Fruit fly (Drosophila melanogaster) whole organism, embryonic: ENCODE results near the gene CG9132.
A peak's percentile ranks its signal among the peaks of the same experiment; 100 is the strongest.

Experiments used
- B-H1 ChIP-seq: fragments of 200-800 bp; sonication (Bioruptor generic); IDR thresholded peaks from 3 replicates; pipeline ENCODE4 v1.3.6; 2022; ENCODE audit warnings: missing biosample characterization, missing genetic modification characterization
- Bdp1 ChIP-seq: fragments of 200-800 bp; sonication (Bioruptor generic); optimal IDR thresholded peaks from 3 replicates; lab custom pipeline; 2016; ENCODE audit warnings: missing biosample characterization, missing genetic modification characterization
- CG10565 ChIP-seq: fragments of 200-800 bp; sonication (Bioruptor generic); optimal IDR thresholded peaks from 3 replicates; lab custom pipeline; 2016; ENCODE audit warnings: missing biosample characterization, mild to moderate bottlenecking, missing genetic modification characterization
- CG10959 ChIP-seq: fragments of 200-800 bp; sonication (Bioruptor generic); IDR thresholded peaks from 2 replicates; pipeline ENCODE4 v1.3.6; 2022; ENCODE audit warnings: missing biosample characterization, missing genetic modification characterization
- CG12104 ChIP-seq: fragments of 200-800 bp; sonication (Bioruptor generic); optimal IDR thresholded peaks from 3 replicates; lab custom pipeline; 2016; ENCODE audit warnings: missing biosample characterization, missing genetic modification characterization
- CG13287 ChIP-seq: fragments of 200-800 bp; sonication (Bioruptor generic); IDR thresholded peaks from 2 replicates; pipeline ENCODE4 v1.3.6; 2022; ENCODE audit warnings: missing biosample characterization, missing genetic modification characterization; ENCODE audit not compliant: partially characterized antibody
- CG13296 ChIP-seq: fragments of 200-800 bp; sonication (Bioruptor generic); optimal IDR thresholded peaks from 3 replicates; lab custom pipeline; 2018; ENCODE audit warnings: missing biosample characterization, mild to moderate bottlenecking, missing genetic modification characterization
- CG14860 ChIP-seq: fragments of 200-800 bp; sonication (Bioruptor generic); IDR thresholded peaks from 3 replicates; pipeline ENCODE4 v1.3.6; 2022; ENCODE audit warnings: missing biosample characterization, missing genetic modification characterization; ENCODE audit not compliant: partially characterized antibody
- CG15269 ChIP-seq: fragments of 200-800 bp; sonication (Bioruptor generic); optimal IDR thresholded peaks from 2 replicates; lab custom pipeline; 2018; ENCODE audit warnings: missing biosample characterization, mild to moderate bottlenecking, missing genetic modification characterization, moderate library complexity
- CG17359 ChIP-seq: fragments of 200-800 bp; sonication (Bioruptor generic); optimal IDR thresholded peaks from 3 replicates; lab custom pipeline; 2018; ENCODE audit warnings: missing biosample characterization, mild to moderate bottlenecking, missing genetic modification characterization, moderate library complexity
- CG17568 ChIP-seq: fragments of 200-800 bp; sonication (Bioruptor generic); optimal IDR thresholded peaks from 2 replicates; lab custom pipeline; 2018; ENCODE audit warnings: missing biosample characterization, mild to moderate bottlenecking, missing genetic modification characterization, moderate library complexity
- CG17829 ChIP-seq: fragments of 200-800 bp; optimal IDR thresholded peaks from 2 replicates; lab custom pipeline; 2019; ENCODE audit warnings: missing biosample characterization, mild to moderate bottlenecking, missing genetic modification characterization, moderate library complexity
- CG2120 ChIP-seq: fragments of 200-800 bp; sonication (Bioruptor generic); optimal IDR thresholded peaks from 3 replicates; lab custom pipeline; 2016; ENCODE audit warnings: missing biosample characterization, missing genetic modification characterization
- CG42726 ChIP-seq: fragments of 200-800 bp; sonication (Bioruptor generic); IDR thresholded peaks from 2 replicates; pipeline ENCODE4 v1.3.6; 2022; ENCODE audit warnings: missing biosample characterization, missing genetic modification characterization; ENCODE audit not compliant: partially characterized antibody
- CG4617 ChIP-seq: fragments of 200-800 bp; sonication (Bioruptor generic); optimal IDR thresholded peaks from 3 replicates; lab custom pipeline; 2016; ENCODE audit warnings: missing biosample characterization, missing genetic modification characterization, borderline replicate concordance
- CG4854 ChIP-seq: fragments of 200-800 bp; sonication (Bioruptor generic); optimal IDR thresholded peaks from 2 replicates; lab custom pipeline; 2016; ENCODE audit warnings: missing biosample characterization, missing genetic modification characterization, inconsistent platforms
- CG6654 ChIP-seq: fragments of 200-800 bp; sonication (Bioruptor generic); optimal IDR thresholded peaks from 2 replicates; lab custom pipeline; 2017; ENCODE audit warnings: missing biosample characterization, mild to moderate bottlenecking, missing genetic modification characterization
- CG6854 ChIP-seq: fragments of 200-800 bp; sonication (Bioruptor generic); optimal IDR thresholded peaks from 3 replicates; lab custom pipeline; 2017; ENCODE audit warnings: missing biosample characterization, mild to moderate bottlenecking, missing genetic modification characterization
- CG8290 ChIP-seq, 3 experiments: fragments of 200-800 bp; sonication (Bioruptor generic); optimal IDR thresholded peaks; 2 replicates each; lab custom pipeline; 2016 to 2019; ENCODE audit warnings: missing biosample characterization in 3 of 3, missing genetic modification characterization in 3 of 3, mild to moderate bottlenecking in 2 of 3, moderate library complexity in 1 of 3
- CG8478 ChIP-seq: fragments of >200 bp; optimal IDR thresholded peaks from 2 replicates; lab custom pipeline; 2018
- CG9727 ChIP-seq: fragments of 200-800 bp; sonication (Bioruptor generic); optimal IDR thresholded peaks from 3 replicates; lab custom pipeline; 2017; ENCODE audit warnings: missing biosample characterization, mild to moderate bottlenecking, missing genetic modification characterization
- CHES-1-like ChIP-seq: fragments of 200-800 bp; sonication (Bioruptor generic); optimal IDR thresholded peaks from 2 replicates; lab custom pipeline; 2016; ENCODE audit warnings: missing biosample characterization, missing genetic modification characterization
- CTCF ChIP-seq: fragments of 200-800 bp; sonication (Bioruptor generic); optimal IDR thresholded peaks from 2 replicates; lab custom pipeline; 2017; ENCODE audit warnings: missing biosample characterization, mild to moderate bottlenecking, missing genetic modification characterization, moderate library complexity
- CkIIα-i1 ChIP-seq: fragments of 200-800 bp; sonication (Bioruptor generic); IDR thresholded peaks from 2 replicates; pipeline ENCODE4 v1.3.6; 2022; ENCODE audit warnings: missing biosample characterization, missing genetic modification characterization
- D19B ChIP-seq: fragments of 200-800 bp; sonication (Bioruptor generic); optimal IDR thresholded peaks from 2 replicates; lab custom pipeline; 2017; ENCODE audit warnings: missing biosample characterization, mild to moderate bottlenecking, missing genetic modification characterization
- Dad ChIP-seq: fragments of 200-800 bp; sonication (Bioruptor generic); optimal IDR thresholded peaks from 3 replicates; lab custom pipeline; 2016; ENCODE audit warnings: missing biosample characterization, missing genetic modification characterization
- Deaf1 ChIP-seq: fragments of 200-800 bp; optimal IDR thresholded peaks from 3 replicates; lab custom pipeline; 2019; ENCODE audit warnings: missing biosample characterization, mild to moderate bottlenecking, missing genetic modification characterization, moderate library complexity
- Doc3 ChIP-seq: fragments of 200-800 bp; sonication (Bioruptor generic); IDR thresholded peaks from 3 replicates; pipeline ENCODE4 v1.3.6; 2022; ENCODE audit warnings: missing biosample characterization, missing genetic modification characterization; ENCODE audit not compliant: partially characterized antibody
- E2f2 ChIP-seq: fragments of 200-800 bp; sonication (Bioruptor generic); IDR thresholded peaks from 2 replicates; pipeline ENCODE4 v1.3.6; 2022; ENCODE audit warnings: missing biosample characterization, missing genetic modification characterization
- Hmr ChIP-seq: fragments of 200-800 bp; sonication (Bioruptor generic); optimal IDR thresholded peaks from 3 replicates; lab custom pipeline; 2017; ENCODE audit warnings: mild to moderate bottlenecking, missing biosample characterization, missing genetic modification reagents, missing genetic modification characterization
- Hsf ChIP-seq: fragments of 200-800 bp; sonication (Bioruptor generic); optimal IDR thresholded peaks from 3 replicates; lab custom pipeline; 2016; ENCODE audit warnings: missing biosample characterization, missing genetic modification characterization
- Jarid2 ChIP-seq: fragments of 200-800 bp; sonication (Bioruptor generic); optimal IDR thresholded peaks from 3 replicates; lab custom pipeline; 2017; ENCODE audit warnings: mild to moderate bottlenecking, missing biosample characterization, missing genetic modification reagents, missing genetic modification characterization
- MBD-R2 ChIP-seq: fragments of 200-800 bp; sonication (Bioruptor generic); IDR thresholded peaks from 2 replicates; pipeline ENCODE4 v1.3.6; 2022; ENCODE audit warnings: missing biosample characterization, missing genetic modification characterization
- Pdp1 ChIP-seq, 2 experiments: fragments of 200-800 bp; sonication (Bioruptor generic); optimal IDR thresholded peaks; 3 replicates each; lab custom pipeline; 2016; ENCODE audit warnings: missing biosample characterization in 2 of 2, missing genetic modification characterization in 2 of 2, mild to moderate bottlenecking in 1 of 2, moderate library complexity in 1 of 2
- Ravus ChIP-seq: fragments of 200-800 bp; sonication (Bioruptor generic); IDR thresholded peaks from 2 replicates; pipeline ENCODE4 v1.3.6; 2022; ENCODE audit warnings: missing biosample characterization, missing genetic modification characterization
- Trl ChIP-seq, 3 experiments: fragments of >200 bp in 2 of 3; fragments of 200-800 bp in 1 of 3; sonication (Bioruptor generic) in 1 of 3; optimal IDR thresholded peaks; 2 replicates in 1 of 3; 3 replicates in 2 of 3; lab custom pipeline; 2016 to 2017; ENCODE audit warnings: missing biosample characterization in 1 of 3, missing genetic modification characterization in 1 of 3
- al ChIP-seq: fragments of 200-800 bp; sonication (Bioruptor generic); IDR thresholded peaks from 2 replicates; pipeline ENCODE4 v1.3.6; 2022; ENCODE audit warnings: missing biosample characterization, missing genetic modification characterization
- bigmax ChIP-seq: fragments of 200-800 bp; sonication (Bioruptor generic); optimal IDR thresholded peaks from 2 replicates; lab custom pipeline; 2018; ENCODE audit warnings: missing biosample characterization, mild to moderate bottlenecking, missing genetic modification characterization
- eve ChIP-seq, 2 experiments: fragments of >200 bp; optimal IDR thresholded peaks; 2 replicates each; lab custom pipeline; 2017; ENCODE audit warnings: missing biosample characterization in 2 of 2, missing genetic modification characterization in 2 of 2
- fd102C ChIP-seq: fragments of 200-800 bp; sonication (Bioruptor generic); optimal IDR thresholded peaks from 2 replicates; lab custom pipeline; 2018; ENCODE audit warnings: missing biosample characterization, mild to moderate bottlenecking, missing genetic modification characterization, moderate library complexity
- ftz-f1 ChIP-seq: fragments of 200-800 bp; sonication (Bioruptor generic); optimal IDR thresholded peaks from 2 replicates; lab custom pipeline; 2016; ENCODE audit warnings: missing biosample characterization, missing genetic modification characterization
- h ChIP-seq: fragments of >200 bp; optimal IDR thresholded peaks from 2 replicates; lab custom pipeline; 2017
- inv ChIP-seq: fragments of 200-800 bp; sonication (Bioruptor generic); IDR thresholded peaks from 2 replicates; pipeline ENCODE4 v1.3.6; 2022; ENCODE audit warnings: missing biosample characterization, missing genetic modification characterization; ENCODE audit not compliant: partially characterized antibody
- otp ChIP-seq: fragments of 200-800 bp; sonication (Bioruptor generic); IDR thresholded peaks from 3 replicates; pipeline ENCODE4, ENCODE4 v1.3.6; 2022; ENCODE audit warnings: missing biosample characterization, missing genetic modification characterization
- ranshi ChIP-seq: fragments of 200-800 bp; sonication (Bioruptor generic); IDR thresholded peaks from 2 replicates; pipeline ENCODE4 v1.3.6; 2022; ENCODE audit warnings: missing biosample characterization, missing genetic modification characterization
- seq ChIP-seq: fragments of 200-800 bp; sonication (Bioruptor generic); IDR thresholded peaks from 2 replicates; pipeline ENCODE4 v1.3.6; 2022; ENCODE audit warnings: missing biosample characterization, missing genetic modification characterization
- slp2 ChIP-seq: fragments of 200-800 bp; sonication (Bioruptor generic); optimal IDR thresholded peaks from 2 replicates; lab custom pipeline; 2016; ENCODE audit warnings: missing biosample characterization, missing genetic modification characterization
- tgo ChIP-seq: fragments of 200-800 bp; sonication (Bioruptor generic); IDR thresholded peaks from 3 replicates; pipeline ENCODE4 v1.3.6; 2022; ENCODE audit warnings: missing biosample characterization, missing genetic modification characterization
- toy ChIP-seq: fragments of 200-800 bp; sonication (Bioruptor generic); IDR thresholded peaks from 2 replicates; pipeline ENCODE4 v1.3.6; 2022; ENCODE audit warnings: missing biosample characterization, missing genetic modification characterization
- wdn ChIP-seq: fragments of 200-800 bp; sonication (Bioruptor generic); IDR thresholded peaks from 2 replicates; pipeline ENCODE4 v1.3.6; 2022; ENCODE audit warnings: missing biosample characterization, missing genetic modification characterization
- zfh2 ChIP-seq: fragments of 200-800 bp; sonication (Bioruptor generic); optimal IDR thresholded peaks from 2 replicates; lab custom pipeline; 2016; ENCODE audit warnings: missing biosample characterization, missing genetic modification characterization

The CG9132 gene

DNA sequence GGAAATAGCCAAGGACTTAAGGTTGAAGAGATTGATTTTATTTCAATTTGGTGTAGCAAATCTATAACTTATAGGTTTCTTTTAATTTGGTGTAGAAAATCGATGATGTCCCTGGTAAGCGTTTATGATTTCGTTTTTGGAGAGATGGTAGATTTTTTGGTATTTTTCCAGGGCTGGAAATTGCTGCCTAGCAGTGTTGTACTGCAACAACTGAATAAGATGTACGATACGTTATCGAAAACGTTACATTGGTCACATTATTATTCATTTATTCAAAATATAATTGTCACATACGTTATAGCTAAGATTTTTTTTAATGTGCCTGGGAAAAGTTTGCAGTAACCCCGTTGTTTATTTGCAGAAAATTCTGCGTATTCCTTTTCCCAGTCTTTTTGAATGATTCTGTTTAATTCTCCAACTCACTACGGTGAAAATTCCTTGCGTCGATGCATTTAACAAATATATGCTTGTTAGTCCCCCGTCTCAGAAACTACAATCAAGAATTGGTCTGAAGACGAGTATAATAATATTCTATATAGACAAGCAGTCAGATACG is 13.6 kb downstream of the CG9132 start, which contains the start of the genes CG9609 and Sap30 (continued):
- no peak for TF ChIP-seq seq (GFP tag; lab: Robert Waterston, UW)
- peak; percentile 38 for TF ChIP-seq CG4617
- TF ChIP-seq D19B (GFP tag; lab: Kevin White, UChicago), result no peak
- no peak for TF ChIP-seq al (GFP tag; lab: Robert Waterston, UW)
- TF ChIP-seq CG13287 (GFP tag; lab: Robert Waterston, UW), result peak; percentile 15; the same call in 1 of the 2 replicates
- TF ChIP-seq CG42726 (GFP tag; lab: Robert Waterston, UW), result no peak
- no peak for TF ChIP-seq CG15269 (tag; lab: Kevin White, UChicago)
- TF ChIP-seq MBD-R2 (GFP tag; lab: Robert Waterston, UW), result peak; percentile 35; the same call in 1 of the 2 replicates
- peak; percentile 27 for TF ChIP-seq CG2120 (GFP tag; lab: Kevin White, UChicago)
- TF ChIP-seq slp2, result no peak
- TF ChIP-seq CkIIα-i1, result no peak
- TF ChIP-seq CG10959 (GFP tag; lab: Robert Waterston, UW), result no peak
- TF ChIP-seq ftz-f1 (GFP tag; lab: Kevin White, UChicago), result no peak
- TF ChIP-seq inv, result no peak
- TF ChIP-seq CG17359 (tag; lab: Kevin White, UChicago), result no peak
- no peak for TF ChIP-seq CG14860 (GFP tag; lab: Robert Waterston, UW)
- no peak for TF ChIP-seq Ravus (GFP tag; lab: Robert Waterston, UW)
- no peak for TF ChIP-seq CG6854 (GFP tag; lab: Kevin White, UChicago)
- TF ChIP-seq Trl (optimal IDR thresholded peaks at IDR 0.05; lab: Kevin White, UChicago), result no peak
- peak; percentile 4 for TF ChIP-seq Trl (GFP tag; optimal IDR thresholded peaks at IDR 0.05; lab: Kevin White, UChicago)
- TF ChIP-seq Doc3 (GFP tag; lab: Robert Waterston, UW), result 0 out of 3 replicates have a peak, but pooled peaks have one; percentile 41
- no peak for TF ChIP-seq CG6654
- no peak for TF ChIP-seq CG9727 (GFP tag; lab: Kevin White, UChicago)
- TF ChIP-seq CG10565 (GFP tag; lab: Kevin White, UChicago), result no peak
- no peak for TF ChIP-seq tgo
- no peak for TF ChIP-seq Deaf1 (tag; lab: Kevin White, UChicago)
- no peak for TF ChIP-seq Hmr
- TF ChIP-seq zfh2, result no peak
- no peak for TF ChIP-seq CG12104 (GFP tag; lab: Kevin White, UChicago)
- peak; percentile 2 for TF ChIP-seq CG17829 (tag; lab: Kevin White, UChicago)
- no peak for TF ChIP-seq CHES-1-like (GFP tag; lab: Kevin White, UChicago)
- TF ChIP-seq h (lab: Kevin White, UChicago), result no peak
- no peak for TF ChIP-seq CTCF
- TF ChIP-seq E2f2 (GFP tag; lab: Robert Waterston, UW), result no peak
- no peak for TF ChIP-seq ranshi (GFP tag; lab: Robert Waterston, UW)
- TF ChIP-seq B-H1, result no peak
- TF ChIP-seq Jarid2 (GFP tag; lab: Kevin White, UChicago), result no peak
- TF ChIP-seq wdn, result no peak
- TF ChIP-seq CG17568, result no peak
- no peak for TF ChIP-seq CG8290 (GFP tag; optimal IDR thresholded peaks at IDR 0.05; lab: Kevin White, UChicago)
- no peak for TF ChIP-seq CG8290 (tag; optimal IDR thresholded peaks at IDR 0.05; lab: Kevin White, UChicago)
- TF ChIP-seq fd102C, result no peak
- no peak for TF ChIP-seq otp (GFP tag; lab: Robert Waterston, UW)
- no peak for TF ChIP-seq Bdp1 (GFP tag; lab: Kevin White, UChicago)
- TF ChIP-seq Dad (GFP tag; lab: Kevin White, UChicago), result no peak
- TF ChIP-seq CG4854 (GFP tag; lab: Kevin White, UChicago), result no peak
- no peak for TF ChIP-seq bigmax (GFP tag; lab: Kevin White, UChicago)
- TF ChIP-seq CG13296 (GFP tag; lab: Kevin White, UChicago), result no peak
- peak in 1 of 2 experiments; percentile 14 for TF ChIP-seq Pdp1 (GFP tag; optimal IDR thresholded peaks at IDR 0.05; lab: Kevin White, UChicago)
- no peak for TF ChIP-seq toy
- no peak for TF ChIP-seq CG8478 (lab: Kevin White, UChicago)
- TF ChIP-seq Hsf (GFP tag; lab: Kevin White, UChicago), result no peak
- no peak for TF ChIP-seq eve (GFP tag; optimal IDR thresholded peaks at IDR 0.05; lab: Kevin White, UChicago)
